Fruit fly (Drosophila melanogaster): ENCODE results near the gene Doa.

Gene Doa

DNA sequence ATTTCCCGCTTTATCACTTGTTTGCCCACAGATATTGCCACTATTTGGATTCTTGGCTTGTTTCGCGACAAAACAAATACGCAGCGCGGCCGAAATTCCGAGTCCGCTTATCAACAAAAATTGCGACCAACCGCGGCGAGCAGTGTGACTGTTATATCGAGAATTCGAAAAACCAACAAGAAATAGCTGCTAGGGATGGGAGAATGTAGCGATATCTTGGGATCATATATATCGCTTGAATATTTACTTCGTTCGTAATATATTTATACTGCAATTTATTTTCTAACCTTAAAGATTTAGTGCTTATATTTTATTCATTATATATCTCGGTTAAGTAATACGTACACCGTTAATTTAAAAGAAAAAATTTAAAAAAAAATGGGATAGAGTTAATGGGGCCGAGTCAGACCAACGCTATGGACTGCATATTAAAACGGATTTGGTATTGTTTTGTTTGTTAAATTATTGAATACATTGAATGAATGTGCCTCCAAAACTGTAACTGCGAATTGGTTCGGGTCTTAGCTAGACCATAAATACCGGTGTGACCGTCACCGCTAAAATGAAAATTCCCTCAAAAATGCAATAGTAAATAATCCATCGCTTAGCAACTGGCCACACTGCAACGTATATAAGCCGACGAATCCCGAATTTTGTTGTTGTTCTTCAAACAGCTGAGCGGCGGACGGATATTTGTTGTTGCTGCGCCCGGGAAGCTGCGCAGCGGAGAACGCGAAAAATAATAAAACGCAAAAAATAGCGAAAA is 43.1 kb upstream of the Doa start, which contains the start of the genes Apc and spg:
Gene Apc (minus strand): TSS at position 138 of the 766 bp plus-strand sequence.
Gene spg (plus strand): TSS at position 660 of the 766 bp plus-strand sequence.
- no peak for TF ChIP-seq Eip75B (GFP tag; optimal IDR thresholded peaks at IDR 0.05)
- no peak for TF ChIP-seq CG11762 (GFP tag; optimal IDR thresholded peaks at IDR 0.05; ENCODE audit: insufficient read depth)
- TF ChIP-seq pdm3 (GFP tag; optimal IDR thresholded peaks at IDR 0.05): peak; percentile 34
- peak; percentile 53; the same call in 1 of the 3 replicates for TF ChIP-seq CG6163 (GFP tag; IDR thresholded peaks at IDR 0.05)
- TF ChIP-seq CG16779 (tag; optimal IDR thresholded peaks at IDR 0.05): no peak
- TF ChIP-seq lz (GFP tag; optimal IDR thresholded peaks at IDR 0.05): peak; percentile 10
- no peak for TF ChIP-seq Sox15 (GFP tag; optimal IDR thresholded peaks at IDR 0.05)
- no peak for TF ChIP-seq dac (GFP tag; optimal IDR thresholded peaks at IDR 0.05)
- peak; percentile 34 for TF ChIP-seq CG8632 (GFP tag; optimal IDR thresholded peaks at IDR 0.05)
- no peak for TF ChIP-seq fd85E (GFP tag; optimal IDR thresholded peaks at IDR 0.05)
- peak; percentile 44 for TF ChIP-seq Met (GFP tag; optimal IDR thresholded peaks at IDR 0.05)
- peak; percentile 66 for TF ChIP-seq CG6854 (GFP tag; optimal IDR thresholded peaks at IDR 0.05)
- no peak for TF ChIP-seq Ets96B (tag; optimal IDR thresholded peaks at IDR 0.05)
- peak; percentile 33 for TF ChIP-seq CG3919 (GFP tag; optimal IDR thresholded peaks at IDR 0.05)
- peak; percentile 15 for TF ChIP-seq CG10669 (GFP tag; optimal IDR thresholded peaks at IDR 0.05)
- TF ChIP-seq Eip78C (GFP tag): peak; percentile 78
- no peak for TF ChIP-seq acj6 (GFP tag; optimal IDR thresholded peaks at IDR 0.05)
- TF ChIP-seq eg (GFP tag; IDR thresholded peaks at IDR 0.05): peak; percentile 35; the same call in 1 of the 3 replicates
- no peak for TF ChIP-seq Hr38 (GFP tag; optimal IDR thresholded peaks at IDR 0.05)
- peak; percentile 25 for TF ChIP-seq esn (GFP tag; optimal IDR thresholded peaks at IDR 0.05)
- TF ChIP-seq fd59A (GFP tag; optimal IDR thresholded peaks at IDR 0.05): no peak
- no peak for TF ChIP-seq Ets21C (GFP tag; optimal IDR thresholded peaks at IDR 0.05)
- TF ChIP-seq vri (GFP tag; optimal IDR thresholded peaks at IDR 0.05): peak; percentile 40
- peak; percentile 18 for TF ChIP-seq CG31627 (GFP tag; optimal IDR thresholded peaks at IDR 0.05)
- TF ChIP-seq dsx (GFP tag; optimal IDR thresholded peaks at IDR 0.05; ENCODE audit: poor library complexity, severe bottlenecking): no peak
- no peak for TF ChIP-seq Hr39 (GFP tag; optimal IDR thresholded peaks at IDR 0.05)
- no peak for TF ChIP-seq CG32006 (GFP tag; optimal IDR thresholded peaks at IDR 0.05)
- peak; percentile 37 for TF ChIP-seq OdsH (GFP tag; optimal IDR thresholded peaks at IDR 0.05)
- TF ChIP-seq spab (GFP tag; optimal IDR thresholded peaks at IDR 0.05): no peak
- no peak for TF ChIP-seq CG6808 (GFP tag; optimal IDR thresholded peaks at IDR 0.05)
- TF ChIP-seq fkh (GFP tag; optimal IDR thresholded peaks at IDR 0.05): peak; percentile 95
- TF ChIP-seq cyc (GFP tag; optimal IDR thresholded peaks at IDR 0.05): no peak
- no peak for TF ChIP-seq Eip93F (GFP tag; optimal IDR thresholded peaks at IDR 0.05)
- TF ChIP-seq CG11902 (GFP tag; optimal IDR thresholded peaks at IDR 0.05): no peak
- TF ChIP-seq achi (GFP tag; optimal IDR thresholded peaks at IDR 0.05): peak; percentile 18
- TF ChIP-seq ss (GFP tag; optimal IDR thresholded peaks at IDR 0.05): peak; percentile 41 to 59
- no peak for TF ChIP-seq CG9139 (GFP tag; optimal IDR thresholded peaks at IDR 0.05)
- TF ChIP-seq Smox (GFP tag; optimal IDR thresholded peaks at IDR 0.05): no peak
- TF ChIP-seq salr (GFP tag; optimal IDR thresholded peaks at IDR 0.05): peak in 1 of 2 experiments; percentile 7
- no peak for TF ChIP-seq Gug (GFP tag; IDR thresholded peaks at IDR 0.05)
- no peak for TF ChIP-seq CG11294 (GFP tag; IDR thresholded peaks at IDR 0.05)
- TF ChIP-seq CG6792 (GFP tag; optimal IDR thresholded peaks at IDR 0.05): peak; percentile 15
- TF ChIP-seq svp (GFP tag): peak; percentile 80
- no peak for TF ChIP-seq CG15336 (GFP tag; IDR thresholded peaks at IDR 0.05)
- peak; percentile 42 for TF ChIP-seq CG3032 (tag; optimal IDR thresholded peaks at IDR 0.05)
- peak; percentile 48 for TF ChIP-seq CG10631 (GFP tag; optimal IDR thresholded peaks at IDR 0.05)
- peak; percentile 48 for TF ChIP-seq CG1621 (tag; optimal IDR thresholded peaks at IDR 0.05)
- peak; percentile 31 for TF ChIP-seq Hr4 (GFP tag; optimal IDR thresholded peaks at IDR 0.05)
- TF ChIP-seq CG7368 (GFP tag; optimal IDR thresholded peaks at IDR 0.05): no peak
- TF ChIP-seq CG8319 (GFP tag; optimal IDR thresholded peaks at IDR 0.05): no peak
- TF ChIP-seq Lpt (GFP tag; optimal IDR thresholded peaks at IDR 0.05): no peak

All from whole organism, prepupa.